Fruit fly (Drosophila melanogaster) whole organism, embryonic: ENCODE data around the gene CG15803.
A peak's percentile ranks its signal among the peaks of the same experiment; 100 is the strongest.

Source experiments
- CG10147 ChIP-seq: fragments of 200-800 bp; sonication (Bioruptor generic); optimal IDR thresholded peaks from 2 replicates; lab custom pipeline; 2019; ENCODE audit warnings: missing biosample characterization, mild to moderate bottlenecking, missing genetic modification characterization, moderate library complexity
- CG11247 ChIP-seq: fragments of 200-800 bp; sonication (Bioruptor generic); IDR thresholded peaks from 2 replicates; pipeline ENCODE4 v1.3.6; 2022; ENCODE audit warnings: missing biosample characterization, missing genetic modification characterization
- CG12744 ChIP-seq: fragments of 200-800 bp; sonication (Bioruptor generic); optimal IDR thresholded peaks from 2 replicates; lab custom pipeline; 2016; ENCODE audit warnings: missing biosample characterization, missing genetic modification characterization
- CG15601 ChIP-seq: fragments of 200-800 bp; sonication (Bioruptor generic); optimal IDR thresholded peaks from 3 replicates; lab custom pipeline; 2019; ENCODE audit warnings: missing biosample characterization, mild to moderate bottlenecking, missing genetic modification characterization, moderate library complexity
- CG15696 ChIP-seq: fragments of 200-800 bp; sonication (Bioruptor generic); optimal IDR thresholded peaks from 2 replicates; lab custom pipeline; 2019; ENCODE audit warnings: missing biosample characterization, mild to moderate bottlenecking, missing genetic modification characterization, moderate library complexity
- CG16779 ChIP-seq: fragments of 200-800 bp; sonication (Bioruptor generic); IDR thresholded peaks from 2 replicates; pipeline ENCODE4 v1.3.6; 2022; ENCODE audit warnings: missing biosample characterization, missing genetic modification characterization
- CG17361 ChIP-seq: fragments of 200-800 bp; sonication (Bioruptor generic); IDR thresholded peaks from 3 replicates; pipeline ENCODE4 v1.3.6; 2022; ENCODE audit warnings: missing biosample characterization, missing genetic modification characterization
- CG18764 ChIP-seq: fragments of 200-800 bp; sonication (Bioruptor generic); optimal IDR thresholded peaks from 3 replicates; lab custom pipeline; 2016; ENCODE audit warnings: missing biosample characterization, missing genetic modification characterization
- CG2120 ChIP-seq: fragments of 200-800 bp; sonication (Bioruptor generic); optimal IDR thresholded peaks from 3 replicates; lab custom pipeline; 2016; ENCODE audit warnings: missing biosample characterization, missing genetic modification characterization
- CG3726 ChIP-seq: fragments of 200-800 bp; sonication (Bioruptor generic); IDR thresholded peaks from 3 replicates; pipeline ENCODE4, ENCODE4 v1.3.6; 2022; ENCODE audit warnings: missing biosample characterization, missing genetic modification characterization
- CG3995 ChIP-seq: fragments of 200-800 bp; sonication (Bioruptor generic); optimal IDR thresholded peaks from 3 replicates; lab custom pipeline; 2016; ENCODE audit warnings: missing biosample characterization, missing genetic modification characterization
- CG4328 ChIP-seq: fragments of 200-800 bp; sonication (Bioruptor generic); optimal IDR thresholded peaks from 3 replicates; lab custom pipeline; 2017; ENCODE audit warnings: missing biosample characterization, missing genetic modification reagents, missing genetic modification characterization
- CG7372 ChIP-seq: fragments of 200-800 bp; sonication (Bioruptor generic); IDR thresholded peaks from 2 replicates; pipeline ENCODE4 v1.3.6; 2022; ENCODE audit warnings: missing biosample characterization, missing genetic modification characterization
- CG8089 ChIP-seq: fragments of 200-800 bp; sonication (Bioruptor generic); optimal IDR thresholded peaks from 3 replicates; lab custom pipeline; 2016; ENCODE audit warnings: missing biosample characterization, missing genetic modification characterization
- CG8388 ChIP-seq: fragments of 200-800 bp; sonication (Bioruptor generic); optimal IDR thresholded peaks from 2 replicates; lab custom pipeline; 2019; ENCODE audit warnings: missing biosample characterization, mild to moderate bottlenecking, missing genetic modification characterization, moderate library complexity
- CG8765 ChIP-seq: fragments of 200-800 bp; sonication (Bioruptor generic); IDR thresholded peaks from 2 replicates; pipeline ENCODE4 v1.3.6; 2022; ENCODE audit warnings: missing biosample characterization, missing genetic modification characterization
- CoRest ChIP-seq: fragments of 200-800 bp; sonication (Bioruptor generic); optimal IDR thresholded peaks from 3 replicates; lab custom pipeline; 2018; ENCODE audit warnings: missing biosample characterization, mild to moderate bottlenecking, missing genetic modification characterization, moderate library complexity
- Dp ChIP-seq: fragments of 200-800 bp; sonication (Bioruptor generic); optimal IDR thresholded peaks from 2 replicates; lab custom pipeline; 2018; ENCODE audit warnings: missing biosample characterization, mild to moderate bottlenecking, missing genetic modification characterization, moderate library complexity
- Gug ChIP-seq: fragments of 200-800 bp; sonication (Bioruptor generic); IDR thresholded peaks from 4 replicates; pipeline ENCODE4 v1.3.6; 2022; ENCODE audit warnings: missing biosample characterization, missing genetic modification characterization
- HLH4C ChIP-seq: fragments of 200-800 bp; sonication (Bioruptor generic); IDR thresholded peaks from 3 replicates; pipeline ENCODE4 v1.3.6; 2022; ENCODE audit warnings: missing biosample characterization, missing genetic modification characterization; ENCODE audit not compliant: partially characterized antibody
- HLH54F ChIP-seq: fragments of 200-800 bp; sonication (Bioruptor generic); optimal IDR thresholded peaks from 3 replicates; lab custom pipeline; 2016; ENCODE audit warnings: missing biosample characterization, missing genetic modification characterization
- Lpt ChIP-seq: fragments of >200 bp; optimal IDR thresholded peaks from 2 replicates; lab custom pipeline; 2018; ENCODE audit warnings: missing biosample characterization, missing genetic modification characterization
- MBD-R2 ChIP-seq: fragments of 200-800 bp; sonication (Bioruptor generic); IDR thresholded peaks from 2 replicates; pipeline ENCODE4 v1.3.6; 2022; ENCODE audit warnings: missing biosample characterization, missing genetic modification characterization
- MTF-1 ChIP-seq: fragments of 200-800 bp; sonication (Bioruptor generic); optimal IDR thresholded peaks from 2 replicates; lab custom pipeline; 2018; ENCODE audit warnings: missing biosample characterization, mild to moderate bottlenecking, missing genetic modification characterization, borderline replicate concordance
- Nf-YA ChIP-seq: fragments of 200-800 bp; sonication (Bioruptor generic); IDR thresholded peaks from 2 replicates; pipeline ENCODE4 v1.3.6; 2022; ENCODE audit warnings: missing biosample characterization, missing genetic modification characterization
- Pdp1 ChIP-seq, 2 experiments: fragments of 200-800 bp; sonication (Bioruptor generic); optimal IDR thresholded peaks; 3 replicates each; lab custom pipeline; 2016; ENCODE audit warnings: missing biosample characterization in 2 of 2, missing genetic modification characterization in 2 of 2, mild to moderate bottlenecking in 1 of 2, moderate library complexity in 1 of 2
- Six4 ChIP-seq: fragments of 200-800 bp; sonication (Bioruptor generic); optimal IDR thresholded peaks from 2 replicates; lab custom pipeline; 2016; ENCODE audit warnings: missing biosample characterization, missing genetic modification characterization
- Sox100B ChIP-seq: fragments of 200-800 bp; sonication (Bioruptor generic); optimal IDR thresholded peaks from 3 replicates; lab custom pipeline; 2018; ENCODE audit warnings: missing biosample characterization, mild to moderate bottlenecking, missing genetic modification characterization
- Tbp ChIP-seq: fragments of >200 bp; optimal IDR thresholded peaks from 2 replicates; lab custom pipeline; 2018; ENCODE audit warnings: missing biosample characterization, missing genetic modification characterization
- Vsx1 ChIP-seq: fragments of 200-800 bp; sonication (Bioruptor generic); optimal IDR thresholded peaks from 2 replicates; lab custom pipeline; 2017; ENCODE audit warnings: missing biosample characterization, mild to moderate bottlenecking, missing genetic modification characterization, missing genetic modification reagents
- ac ChIP-seq: fragments of 200-800 bp; sonication (Bioruptor generic); optimal IDR thresholded peaks from 3 replicates; lab custom pipeline; 2017; ENCODE audit warnings: missing biosample characterization, mild to moderate bottlenecking, missing genetic modification characterization
- ara ChIP-seq: fragments of 200-800 bp; sonication (Bioruptor generic); IDR thresholded peaks from 2 replicates; pipeline ENCODE4 v1.3.6; 2022; ENCODE audit warnings: missing biosample characterization, missing genetic modification characterization
- bowl ChIP-seq: fragments of 200-800 bp; sonication (Bioruptor generic); IDR thresholded peaks from 2 replicates; pipeline ENCODE4 v1.3.6; 2022; ENCODE audit warnings: missing biosample characterization, missing genetic modification characterization
- crp ChIP-seq, 2 experiments: fragments of 200-800 bp; sonication (Bioruptor generic); optimal IDR thresholded peaks; 2 replicates in 1 of 2; 3 replicates in 1 of 2; lab custom pipeline; 2017; ENCODE audit warnings: missing biosample characterization in 2 of 2, missing genetic modification characterization in 2 of 2, mild to moderate bottlenecking in 1 of 2, moderate library complexity in 1 of 2
- disco-r ChIP-seq: fragments of 200-800 bp; sonication (Bioruptor generic); optimal IDR thresholded peaks from 2 replicates; lab custom pipeline; 2016; ENCODE audit warnings: missing biosample characterization, missing genetic modification characterization
- dysf ChIP-seq: fragments of 200-800 bp; sonication (Bioruptor generic); IDR thresholded peaks from 3 replicates; pipeline ENCODE4 v1.3.6; 2022; ENCODE audit warnings: missing biosample characterization, missing genetic modification characterization
- eyg ChIP-seq: fragments of 200-800 bp; sonication (Bioruptor generic); optimal IDR thresholded peaks from 3 replicates; lab custom pipeline; 2016; ENCODE audit warnings: missing biosample characterization, missing genetic modification characterization
- grn ChIP-seq: fragments of 200-800 bp; sonication (Bioruptor generic); optimal IDR thresholded peaks from 3 replicates; lab custom pipeline; 2017; ENCODE audit warnings: missing biosample characterization, missing genetic modification characterization
- odd ChIP-seq: fragments of 200-800 bp; sonication (Bioruptor generic); optimal IDR thresholded peaks from 2 replicates; lab custom pipeline; 2017; ENCODE audit warnings: missing biosample characterization, mild to moderate bottlenecking, missing genetic modification characterization
- onecut ChIP-seq: fragments of 200-800 bp; sonication (Bioruptor generic); IDR thresholded peaks from 2 replicates; pipeline ENCODE4 v1.3.6; 2022; ENCODE audit warnings: missing biosample characterization, missing genetic modification characterization
- org-1 ChIP-seq: fragments of 200-800 bp; sonication (Bioruptor generic); optimal IDR thresholded peaks from 2 replicates; lab custom pipeline; 2017; ENCODE audit warnings: missing biosample characterization, missing genetic modification characterization
- pb ChIP-seq: fragments of 200-800 bp; sonication (Bioruptor generic); optimal IDR thresholded peaks from 3 replicates; lab custom pipeline; 2016; ENCODE audit warnings: missing biosample characterization, missing genetic modification characterization
- repo ChIP-seq: fragments of 200-800 bp; sonication (Bioruptor generic); optimal IDR thresholded peaks from 2 replicates; lab custom pipeline; 2016; ENCODE audit warnings: missing biosample characterization, missing genetic modification characterization
- ro ChIP-seq: fragments of 200-800 bp; sonication (Bioruptor generic); IDR thresholded peaks from 2 replicates; pipeline ENCODE4 v1.3.6; 2022; ENCODE audit warnings: missing biosample characterization, missing genetic modification characterization
- sna ChIP-seq: fragments of 200-800 bp; sonication (Bioruptor generic); IDR thresholded peaks from 2 replicates; pipeline ENCODE4 v1.3.6; 2022; ENCODE audit warnings: missing biosample characterization, missing genetic modification characterization; ENCODE audit not compliant: partially characterized antibody
- tx ChIP-seq: fragments of 200-800 bp; sonication (Bioruptor generic); optimal IDR thresholded peaks from 2 replicates; lab custom pipeline; 2016; ENCODE audit warnings: missing biosample characterization, missing genetic modification characterization
- vnd ChIP-seq: fragments of 200-800 bp; sonication (Bioruptor generic); IDR thresholded peaks from 3 replicates; pipeline ENCODE4 v1.3.6; 2022; ENCODE audit warnings: missing biosample characterization, missing genetic modification characterization; ENCODE audit not compliant: partially characterized antibody
- wdn ChIP-seq: fragments of 200-800 bp; sonication (Bioruptor generic); IDR thresholded peaks from 2 replicates; pipeline ENCODE4 v1.3.6; 2022; ENCODE audit warnings: missing biosample characterization, missing genetic modification characterization
- wor ChIP-seq: fragments of 200-800 bp; sonication (Bioruptor generic); IDR thresholded peaks from 2 replicates; pipeline ENCODE4 v1.3.6; 2022; ENCODE audit warnings: missing biosample characterization, missing genetic modification characterization
- zen ChIP-seq: fragments of 200-800 bp; sonication (Bioruptor generic); optimal IDR thresholded peaks from 3 replicates; lab custom pipeline; 2018; ENCODE audit warnings: missing biosample characterization, mild to moderate bottlenecking, missing genetic modification characterization, moderate library complexity

Gene CG15803

DNA sequence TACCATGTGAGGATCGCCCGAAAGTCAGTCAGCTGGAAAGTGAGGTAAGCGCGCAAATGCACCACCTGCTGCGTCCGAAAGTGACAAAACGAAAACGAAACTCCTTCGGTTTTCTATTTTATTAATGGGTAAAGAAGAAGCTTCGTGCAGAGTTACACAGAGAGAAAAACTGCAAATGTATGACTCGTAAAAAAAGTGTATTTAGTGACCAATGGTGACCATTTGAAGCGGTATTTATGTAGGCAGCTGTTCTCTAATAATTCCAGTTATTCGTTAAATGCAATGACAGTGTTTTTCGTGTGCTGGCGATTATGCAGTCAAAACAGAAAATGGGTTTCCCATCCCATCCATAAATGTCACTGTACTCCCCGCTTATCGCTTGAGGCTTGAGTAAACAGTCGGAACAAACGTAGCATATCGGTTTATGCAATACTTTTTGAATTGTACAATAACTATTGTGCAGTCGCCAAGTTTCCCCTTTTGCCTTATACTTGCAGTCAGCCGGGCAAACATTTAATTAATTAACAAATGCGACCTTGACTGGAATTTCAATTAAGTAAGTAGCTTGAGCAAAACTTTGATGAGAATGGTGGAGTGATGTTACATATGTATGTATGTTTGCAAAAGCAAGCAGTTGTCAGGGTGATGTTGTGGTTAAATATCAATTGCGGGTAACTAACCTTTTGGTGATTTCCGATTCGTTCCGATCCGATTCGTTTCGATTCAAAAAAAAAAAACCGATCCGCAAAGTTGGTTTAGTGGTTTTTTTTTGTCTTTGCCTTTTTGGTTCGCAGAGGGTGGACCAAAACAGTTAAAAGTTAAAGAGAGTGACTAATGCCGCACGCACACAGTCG is 62.9 kb downstream of the CG15803 start (continued):
- TF ChIP-seq CG8765 (no peak), dysf (GFP tag; lab: Robert Waterston, UW) (no peak), odd (GFP tag; lab: Kevin White, UChicago) (no peak), ara (GFP tag; lab: Robert Waterston, UW) (no peak), Sox100B (no peak), CG10147 (no peak), onecut (no peak), zen (no peak), CG7372 (GFP tag; lab: Robert Waterston, UW) (no peak), CG8089 (no peak), wdn (GFP tag; lab: Robert Waterston, UW) (no peak), MBD-R2 (GFP tag; lab: Robert Waterston, UW) (no peak), Pdp1 (GFP tag; optimal IDR thresholded peaks at IDR 0.05; lab: Kevin White, UChicago) (peak in 1 of 2 experiments; percentile 94), grn (GFP tag; lab: Kevin White, UChicago) (no peak), CG18764 (no peak), CG16779 (GFP tag; lab: Robert Waterston, UW) (no peak), eyg (peak; percentile 2), Tbp (no peak), CG17361 (GFP tag; lab: Robert Waterston, UW) (0 out of 3 replicates have a peak, but pooled peaks have one; percentile 16), MTF-1 (GFP tag; lab: Kevin White, UChicago) (no peak), HLH4C (no peak), Nf-YA (GFP tag; lab: Robert Waterston, UW) (no peak), disco-r (GFP tag; lab: Kevin White, UChicago) (no peak), CG12744 (GFP tag; lab: Kevin White, UChicago) (no peak), wor (GFP tag; lab: Robert Waterston, UW) (no peak), org-1 (no peak), CG2120 (GFP tag; lab: Kevin White, UChicago) (no peak), ro (GFP tag; lab: Robert Waterston, UW) (no peak), sna (GFP tag; lab: Robert Waterston, UW) (no peak), Gug (GFP tag; lab: Robert Waterston, UW) (no peak), repo (no peak), ac (no peak), HLH54F (GFP tag; lab: Kevin White, UChicago) (no peak), CoRest (no peak), pb (GFP tag; lab: Kevin White, UChicago) (no peak), tx (no peak), Vsx1 (no peak), CG11247 (no peak), vnd (no peak), CG3726 (GFP tag; lab: Robert Waterston, UW) (no peak), CG4328 (GFP tag; lab: Kevin White, UChicago) (no peak), Dp (GFP tag; lab: Kevin White, UChicago) (no peak), Lpt (GFP tag; lab: Kevin White, UChicago) (no peak), CG3995 (no peak), CG15696 (no peak), Six4 (GFP tag; lab: Kevin White, UChicago) (no peak), crp (GFP tag; optimal IDR thresholded peaks at IDR 0.05; lab: Kevin White, UChicago) (no peak), CG8388 (GFP tag; lab: Kevin White, UChicago) (peak; percentile 5), CG15601 (tag; lab: Kevin White, UChicago) (no peak), bowl (GFP tag; lab: Robert Waterston, UW) (no peak)
